Worm (Caenorhabditis elegans): ENCODE data around the gene T25C12.3.

T25C12.3 gene

DNA sequence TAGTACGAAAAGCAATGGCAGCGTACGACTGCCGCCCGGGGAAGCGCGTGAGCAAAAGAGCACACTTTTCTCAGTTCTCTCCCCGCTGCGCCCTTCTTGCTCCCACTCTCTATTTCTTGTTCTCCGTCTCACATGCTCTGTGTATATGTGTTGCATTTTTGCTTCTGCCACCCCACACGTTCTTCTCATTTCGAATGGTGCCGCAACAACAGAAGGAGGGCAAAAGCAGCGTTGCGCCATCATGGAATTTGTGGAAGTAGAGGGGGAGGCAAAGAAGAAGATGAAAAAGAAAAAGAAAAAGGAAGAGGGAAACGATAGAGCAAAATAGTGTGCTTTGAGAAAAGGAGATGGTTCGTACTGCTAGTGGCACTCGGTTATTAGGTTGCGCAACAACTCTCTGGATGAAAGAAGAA is 32.5 kb downstream of the T25C12.3 start:
- TF ChIP-seq ces-1 (GFP tag; optimal IDR thresholded peaks at IDR 0.05) (peak; percentile 76), bed-3 (GFP tag; optimal IDR thresholded peaks at IDR 0.05) (peak; percentile 21), mls-2 (tag; optimal IDR thresholded peaks at IDR 0.05) (peak; percentile 41), sptf-1 (tag; optimal IDR thresholded peaks at IDR 0.05) (peak; percentile 8), ham-2 (GFP tag; optimal IDR thresholded peaks at IDR 0.05) (peak; percentile 5), nhr-237 (tag; optimal IDR thresholded peaks at IDR 0.05) (peak; percentile 23), cnd-1 (tag; optimal IDR thresholded peaks at IDR 0.05) (no peak), unc-62 (GFP tag; optimal IDR thresholded peaks at IDR 0.05) (peak; percentile 24), flh-1 (GFP tag; optimal IDR thresholded peaks at IDR 0.05) (no peak), unc-120 (tag; optimal IDR thresholded peaks at IDR 0.05; ENCODE audit: poor library complexity, severe bottlenecking) (peak; percentile 90), hlh-1 (tag; optimal IDR thresholded peaks at IDR 0.05) (no peak)

DNA sequence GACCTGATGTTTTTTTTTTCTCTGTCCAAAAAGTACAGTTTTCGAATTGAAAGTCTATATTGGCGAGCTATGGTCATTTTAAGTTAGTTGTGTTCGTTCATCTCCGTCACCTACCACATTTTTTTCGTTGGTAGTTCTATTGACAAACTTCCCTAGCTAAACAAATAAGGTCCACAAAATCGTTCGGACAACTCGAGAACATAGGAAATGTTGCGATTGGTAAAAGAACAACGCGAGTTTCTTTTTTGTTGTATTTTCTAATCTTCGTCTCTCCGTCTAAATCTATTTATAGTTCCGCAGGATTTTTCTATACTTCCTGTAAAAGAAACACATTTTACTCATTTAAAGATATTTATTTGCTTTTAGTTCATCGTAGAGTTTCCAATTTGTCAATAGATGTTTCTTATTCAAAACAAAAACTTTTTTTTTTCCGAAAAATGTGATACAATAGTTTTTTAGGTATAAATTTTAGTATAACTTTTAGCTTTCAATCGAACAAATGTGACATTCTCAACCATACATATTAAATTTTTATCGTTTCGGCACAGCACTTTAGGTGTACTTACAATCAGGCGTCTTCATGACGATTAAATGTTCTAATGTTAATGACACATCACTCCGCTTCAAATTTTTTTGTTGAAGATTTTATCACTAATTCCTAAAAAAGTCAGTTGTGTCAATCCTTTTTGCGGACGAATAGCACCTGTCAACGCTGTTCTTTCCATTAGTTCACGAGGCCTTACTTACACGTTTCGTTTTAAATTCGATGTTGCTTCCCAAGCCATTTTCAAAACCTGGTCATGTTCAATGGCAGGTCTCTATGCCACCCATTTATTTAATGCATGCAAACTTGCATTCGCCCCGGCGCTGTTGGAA is 33.1 kb downstream of the T25C12.3 start:
- TF ChIP-seq tbx-8 (GFP tag; optimal IDR thresholded peaks at IDR 0.05) (no peak), cnd-1 (tag; optimal IDR thresholded peaks at IDR 0.05) (no peak), mep-1 (tag; optimal IDR thresholded peaks at IDR 0.05) (no peak), nhr-28 (tag; optimal IDR thresholded peaks at IDR 0.05) (no peak), ham-2 (GFP tag; optimal IDR thresholded peaks at IDR 0.05) (no peak), ceh-83 (GFP tag; optimal IDR thresholded peaks at IDR 0.05) (no peak), drap-1 (GFP tag; optimal IDR thresholded peaks at IDR 0.05) (no peak), sem-2 (GFP tag; optimal IDR thresholded peaks at IDR 0.05) (no peak), nhr-12 (tag; optimal IDR thresholded peaks at IDR 0.05) (no peak)

ce11 chrX:11465215-11465614 is 34.6 kb downstream of the T25C12.3 start, which contains the start of gene lin-14:
Gene lin-14 (plus strand): TSS chrX:11465560.
- no peak for TF ChIP-seq elt-3 (tag; optimal IDR thresholded peaks at IDR 0.05)
- TF ChIP-seq mep-1 (tag; optimal IDR thresholded peaks at IDR 0.05) = peak; percentile 10
- no peak for TF ChIP-seq ztf-11 (tag; optimal IDR thresholded peaks at IDR 0.05)
- peak; percentile 69 for TF ChIP-seq ham-2 (GFP tag; optimal IDR thresholded peaks at IDR 0.05)
- no peak for TF ChIP-seq tbx-8 (GFP tag; optimal IDR thresholded peaks at IDR 0.05)
- peak; percentile 94 for TF ChIP-seq unc-120 (tag; optimal IDR thresholded peaks at IDR 0.05; ENCODE audit: poor library complexity, severe bottlenecking)
- TF ChIP-seq pha-4 (tag; optimal IDR thresholded peaks at IDR 0.05) = peak; percentile 8
- no peak for TF ChIP-seq M03D4.4 (tag; optimal IDR thresholded peaks at IDR 0.05)
- no peak for TF ChIP-seq hlh-1 (tag; optimal IDR thresholded peaks at IDR 0.05)
- peak; percentile 2 for TF ChIP-seq drap-1 (GFP tag; optimal IDR thresholded peaks at IDR 0.05)
- no peak for TF ChIP-seq ceh-43 (GFP tag; optimal IDR thresholded peaks at IDR 0.05)
- TF ChIP-seq mls-2 (tag; optimal IDR thresholded peaks at IDR 0.05) = peak; percentile 32
- no peak for TF ChIP-seq flh-1 (GFP tag; optimal IDR thresholded peaks at IDR 0.05)
- no peak for TF ChIP-seq sem-2 (GFP tag; optimal IDR thresholded peaks at IDR 0.05)
- peak; percentile 33 for TF ChIP-seq ces-1 (GFP tag; optimal IDR thresholded peaks at IDR 0.05)
- TF ChIP-seq lin-32 (GFP tag; optimal IDR thresholded peaks at IDR 0.05) = no peak
- peak; percentile 5 for TF ChIP-seq lsy-2 (tag; optimal IDR thresholded peaks at IDR 0.05)
- peak; percentile 34 for TF ChIP-seq unc-62 (GFP tag; optimal IDR thresholded peaks at IDR 0.05)
- TF ChIP-seq nhr-76 (tag; optimal IDR thresholded peaks at IDR 0.05) = no peak
- no peak for TF ChIP-seq ceh-39 (tag; optimal IDR thresholded peaks at IDR 0.05)
- TF ChIP-seq bed-3 (GFP tag; optimal IDR thresholded peaks at IDR 0.05) = no peak

DNA sequence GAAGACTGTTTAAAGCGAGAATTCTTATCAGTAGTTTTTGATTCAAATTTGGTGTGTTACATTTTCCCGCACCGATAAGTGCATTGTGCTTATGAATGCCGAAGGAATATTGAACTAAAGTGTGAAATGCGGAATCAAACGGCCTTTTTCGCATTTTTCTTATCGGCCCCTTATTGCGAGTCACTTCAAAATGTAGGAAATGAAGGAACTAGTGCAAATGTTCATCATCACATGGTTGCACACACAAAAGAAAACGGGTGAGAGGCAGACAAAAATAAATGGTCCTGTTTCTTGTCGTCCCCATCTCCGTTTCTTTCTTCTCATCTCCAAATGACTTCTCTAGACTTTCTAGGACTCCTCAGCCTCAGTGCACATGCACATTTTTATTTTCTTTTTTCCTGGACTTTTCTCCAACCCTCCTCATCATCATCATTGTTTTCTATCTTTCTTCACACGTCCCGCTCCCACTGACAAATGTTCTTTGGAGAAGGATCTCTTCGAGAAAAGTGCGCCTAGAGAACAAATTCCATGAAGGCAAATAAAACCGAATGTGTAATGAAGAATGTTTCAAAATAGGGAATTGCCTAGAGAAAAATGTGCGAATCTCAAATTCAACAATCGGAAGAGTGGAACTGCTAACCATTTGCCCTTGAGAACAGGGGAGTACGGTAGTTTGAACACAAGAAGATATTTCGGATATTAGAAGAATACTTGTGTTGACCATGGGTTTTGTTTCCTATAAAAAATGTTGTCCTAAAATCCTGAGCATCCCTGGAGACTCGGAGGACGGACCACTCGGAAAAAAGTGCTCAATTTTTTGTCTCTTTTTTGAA is 35.3 kb downstream of the T25C12.3 start:
- no peak for TF ChIP-seq nhr-76 (tag; optimal IDR thresholded peaks at IDR 0.05)
- peak; percentile 36 for TF ChIP-seq ces-1 (GFP tag; optimal IDR thresholded peaks at IDR 0.05)
- TF ChIP-seq unc-120 (tag; optimal IDR thresholded peaks at IDR 0.05; ENCODE audit: poor library complexity, severe bottlenecking) = peak; percentile 29
- TF ChIP-seq hlh-1 (tag; optimal IDR thresholded peaks at IDR 0.05) = peak; percentile 24
- TF ChIP-seq unc-62 (GFP tag; optimal IDR thresholded peaks at IDR 0.05) = peak; percentile 14

- TF ChIP-seq unc-62 (GFP tag; optimal IDR thresholded peaks at IDR 0.05) = peak; percentile 64
- TF ChIP-seq unc-120 (tag; optimal IDR thresholded peaks at IDR 0.05; ENCODE audit: poor library complexity, severe bottlenecking) = peak; percentile 74
- TF ChIP-seq mls-2 (tag; optimal IDR thresholded peaks at IDR 0.05) = no peak
Measured at ce11 chrX:11463568-11463967, 36.2 kb downstream of the T25C12.3 start.

Data from whole organism, mixed stage, embryonic.